Fruit fly (Drosophila melanogaster) whole organism, embryonic: ENCODE measurements around the gene Obp99d.

Source experiments
- Antp ChIP-seq: fragments of 200-800 bp; sonication (Bioruptor generic); optimal IDR thresholded peaks from 3 replicates; lab custom pipeline; 2016; ENCODE audit warnings: missing biosample characterization, missing genetic modification characterization
- Asciz ChIP-seq: fragments of 200-800 bp; sonication (Bioruptor generic); optimal IDR thresholded peaks from 2 replicates; lab custom pipeline; 2017; ENCODE audit warnings: missing biosample characterization, mild to moderate bottlenecking, missing genetic modification characterization, missing genetic modification reagents
- Atf6 ChIP-seq: fragments of 200-800 bp; sonication (Bioruptor generic); IDR thresholded peaks from 2 replicates; pipeline ENCODE4 v1.3.6; 2022; ENCODE audit warnings: missing biosample characterization, missing genetic modification characterization
- B-H2 ChIP-seq: fragments of 200-800 bp; sonication (Bioruptor generic); optimal IDR thresholded peaks from 2 replicates; lab custom pipeline; 2018; ENCODE audit warnings: missing biosample characterization, mild to moderate bottlenecking, missing genetic modification characterization
- Bdp1 ChIP-seq: fragments of 200-800 bp; sonication (Bioruptor generic); optimal IDR thresholded peaks from 3 replicates; lab custom pipeline; 2016; ENCODE audit warnings: missing biosample characterization, missing genetic modification characterization
- Blimp-1 ChIP-seq: fragments of 200-800 bp; sonication (Bioruptor generic); optimal IDR thresholded peaks from 3 replicates; lab custom pipeline; 2018; ENCODE audit warnings: missing biosample characterization, missing genetic modification characterization, mild to moderate bottlenecking, moderate library complexity, missing genetic modification reagents
- BtbVII ChIP-seq: fragments of 200-800 bp; sonication (Bioruptor generic); optimal IDR thresholded peaks from 3 replicates; lab custom pipeline; 2017; ENCODE audit warnings: missing biosample characterization, mild to moderate bottlenecking, missing genetic modification characterization
- C15 ChIP-seq: fragments of 200-800 bp; sonication (Bioruptor generic); IDR thresholded peaks from 3 replicates; pipeline ENCODE4 v1.3.6; 2022; ENCODE audit warnings: missing biosample characterization, missing genetic modification characterization
- CG10366 ChIP-seq: fragments of 200-800 bp; sonication (Bioruptor generic); IDR thresholded peaks from 2 replicates; pipeline ENCODE4 v1.3.6; 2022; ENCODE audit warnings: missing biosample characterization, missing genetic modification characterization
- CG11085 ChIP-seq: fragments of 200-800 bp; sonication (Bioruptor generic); IDR thresholded peaks from 2 replicates; pipeline ENCODE4 v1.3.6; 2022; ENCODE audit warnings: missing biosample characterization, missing genetic modification characterization
- CG12219 ChIP-seq: fragments of 200-800 bp; sonication (Bioruptor generic); optimal IDR thresholded peaks from 3 replicates; lab custom pipeline; 2018; ENCODE audit warnings: missing biosample characterization, mild to moderate bottlenecking, missing genetic modification characterization
- CG13424 ChIP-seq: fragments of 200-800 bp; sonication (Bioruptor generic); optimal IDR thresholded peaks from 2 replicates; lab custom pipeline; 2019; ENCODE audit warnings: missing biosample characterization, mild to moderate bottlenecking, missing genetic modification characterization, moderate library complexity
- CG1603 ChIP-seq: fragments of 200-800 bp; sonication (Bioruptor generic); optimal IDR thresholded peaks from 2 replicates; lab custom pipeline; 2019; ENCODE audit warnings: missing biosample characterization, mild to moderate bottlenecking, missing genetic modification characterization, moderate library complexity
- CG17359 ChIP-seq: fragments of 200-800 bp; sonication (Bioruptor generic); optimal IDR thresholded peaks from 3 replicates; lab custom pipeline; 2018; ENCODE audit warnings: missing biosample characterization, mild to moderate bottlenecking, missing genetic modification characterization, moderate library complexity
- CG18262 ChIP-seq: fragments of 200-800 bp; optimal IDR thresholded peaks from 3 replicates; lab custom pipeline; 2019; ENCODE audit warnings: missing biosample characterization, mild to moderate bottlenecking, missing genetic modification characterization, moderate library complexity
- CG3407 ChIP-seq: fragments of 200-800 bp; sonication (Bioruptor generic); optimal IDR thresholded peaks from 2 replicates; lab custom pipeline; 2018; ENCODE audit warnings: missing biosample characterization, mild to moderate bottlenecking, missing genetic modification characterization
- CG3838 ChIP-seq: fragments of 200-800 bp; sonication (Bioruptor generic); optimal IDR thresholded peaks from 3 replicates; lab custom pipeline; 2016; ENCODE audit warnings: missing biosample characterization, missing genetic modification characterization
- CG3995 ChIP-seq: fragments of 200-800 bp; sonication (Bioruptor generic); optimal IDR thresholded peaks from 3 replicates; lab custom pipeline; 2016; ENCODE audit warnings: missing biosample characterization, missing genetic modification characterization
- CG7357 ChIP-seq: fragments of 200-800 bp; sonication (Bioruptor generic); IDR thresholded peaks from 3 replicates; pipeline ENCODE4 v1.3.6; 2022; ENCODE audit warnings: missing biosample characterization, missing genetic modification characterization
- CG8290 ChIP-seq, 3 experiments: fragments of 200-800 bp; sonication (Bioruptor generic); optimal IDR thresholded peaks; 2 replicates each; lab custom pipeline; 2016 to 2019; ENCODE audit warnings: missing biosample characterization in 3 of 3, missing genetic modification characterization in 3 of 3, mild to moderate bottlenecking in 2 of 3, moderate library complexity in 1 of 3
- CG9727 ChIP-seq: fragments of 200-800 bp; sonication (Bioruptor generic); optimal IDR thresholded peaks from 3 replicates; lab custom pipeline; 2017; ENCODE audit warnings: missing biosample characterization, mild to moderate bottlenecking, missing genetic modification characterization
- Doc3 ChIP-seq: fragments of 200-800 bp; sonication (Bioruptor generic); IDR thresholded peaks from 3 replicates; pipeline ENCODE4 v1.3.6; 2022; ENCODE audit warnings: missing biosample characterization, missing genetic modification characterization; ENCODE audit not compliant: partially characterized antibody
- Fer3 ChIP-seq: fragments of 200-800 bp; sonication (Bioruptor generic); optimal IDR thresholded peaks from 2 replicates; lab custom pipeline; 2018; ENCODE audit warnings: missing biosample characterization, mild to moderate bottlenecking, missing genetic modification characterization, moderate library complexity
- Gug ChIP-seq: fragments of 200-800 bp; sonication (Bioruptor generic); IDR thresholded peaks from 4 replicates; pipeline ENCODE4 v1.3.6; 2022; ENCODE audit warnings: missing biosample characterization, missing genetic modification characterization
- Hr51 ChIP-seq, 2 experiments: fragments of 200-800 bp; sonication (Bioruptor generic); optimal IDR thresholded peaks; 2 replicates in 1 of 2; 3 replicates in 1 of 2; lab custom pipeline; 2016 to 2018; ENCODE audit warnings: missing biosample characterization in 2 of 2, missing genetic modification characterization in 2 of 2, mild to moderate bottlenecking in 1 of 2, moderate library complexity in 1 of 2
- Hr78 ChIP-seq, 2 experiments: fragments of 200-800 bp in 1 of 2; fragments of >200 bp in 1 of 2; sonication (Bioruptor generic) in 1 of 2; optimal IDR thresholded peaks; 2 replicates each; lab custom pipeline; 2017 to 2019; ENCODE audit warnings: missing biosample characterization in 2 of 2, missing genetic modification characterization in 2 of 2, mild to moderate bottlenecking in 1 of 2, moderate library complexity in 1 of 2
- Kr ChIP-seq: fragments of 200-800 bp; sonication (Bioruptor generic); optimal IDR thresholded peaks from 2 replicates; lab custom pipeline; 2017; ENCODE audit warnings: missing biosample characterization, mild to moderate bottlenecking, missing genetic modification characterization
- NC2α ChIP-seq: fragments of 200-800 bp; sonication (Bioruptor generic); optimal IDR thresholded peaks from 2 replicates; lab custom pipeline; 2016; ENCODE audit warnings: missing biosample characterization, missing genetic modification characterization
- Side ChIP-seq: fragments of 200-800 bp; sonication (Bioruptor generic); optimal IDR thresholded peaks from 2 replicates; lab custom pipeline; 2016; ENCODE audit warnings: missing biosample characterization, missing genetic modification characterization
- Spps ChIP-seq: fragments of 200-800 bp; sonication (Bioruptor generic); optimal IDR thresholded peaks from 2 replicates; lab custom pipeline; 2018; ENCODE audit warnings: missing biosample characterization, mild to moderate bottlenecking, missing genetic modification characterization
- Sry-δ ChIP-seq: fragments of 200-800 bp; sonication (Bioruptor generic); optimal IDR thresholded peaks from 2 replicates; lab custom pipeline; 2016; ENCODE audit warnings: missing biosample characterization, missing genetic modification characterization
- Taf1 ChIP-seq: fragments of 200-800 bp; sonication (Bioruptor generic); IDR thresholded peaks from 2 replicates; pipeline ENCODE4 v1.3.6; 2022; ENCODE audit warnings: missing biosample characterization, missing genetic modification characterization
- ash1 ChIP-seq: fragments of 200-800 bp; sonication (Bioruptor generic); optimal IDR thresholded peaks from 2 replicates; lab custom pipeline; 2018; ENCODE audit warnings: missing biosample characterization, mild to moderate bottlenecking, missing genetic modification characterization
- bab2 ChIP-seq: fragments of 200-800 bp; sonication (Bioruptor generic); optimal IDR thresholded peaks from 2 replicates; lab custom pipeline; 2016; ENCODE audit warnings: missing biosample characterization, missing genetic modification characterization
- bbx ChIP-seq: fragments of 200-800 bp; sonication (Bioruptor generic); IDR thresholded peaks from 2 replicates; pipeline ENCODE4 v1.3.6; 2022; ENCODE audit warnings: missing biosample characterization, missing genetic modification characterization; ENCODE audit not compliant: partially characterized antibody
- bigmax ChIP-seq: fragments of 200-800 bp; sonication (Bioruptor generic); optimal IDR thresholded peaks from 2 replicates; lab custom pipeline; 2018; ENCODE audit warnings: missing biosample characterization, mild to moderate bottlenecking, missing genetic modification characterization
- cato ChIP-seq: fragments of 200-800 bp; sonication (Bioruptor generic); optimal IDR thresholded peaks from 2 replicates; lab custom pipeline; 2016; ENCODE audit warnings: missing biosample characterization, missing genetic modification characterization, borderline replicate concordance
- ci ChIP-seq: fragments of 200-800 bp; sonication (Bioruptor generic); IDR thresholded peaks from 3 replicates; pipeline ENCODE4 v1.3.6; 2022; ENCODE audit warnings: missing biosample characterization, missing genetic modification characterization
- cwo ChIP-seq: fragments of 200-800 bp; sonication (Bioruptor generic); optimal IDR thresholded peaks from 3 replicates; lab custom pipeline; 2017; ENCODE audit warnings: missing biosample characterization, missing genetic modification characterization, mild to moderate bottlenecking, moderate library complexity, missing genetic modification reagents
- dimm ChIP-seq: fragments of 200-800 bp; sonication (Bioruptor generic); IDR thresholded peaks from 2 replicates; pipeline ENCODE4 v1.3.6; 2022; ENCODE audit warnings: missing biosample characterization, missing genetic modification characterization
- lilli ChIP-seq: fragments of 200-800 bp; sonication (Bioruptor generic); optimal IDR thresholded peaks from 3 replicates; lab custom pipeline; 2016; ENCODE audit warnings: missing biosample characterization, missing genetic modification characterization
- lmd ChIP-seq: fragments of 200-800 bp; sonication (Bioruptor generic); IDR thresholded peaks from 2 replicates; pipeline ENCODE4 v1.3.6; 2022; ENCODE audit warnings: missing biosample characterization, missing genetic modification characterization
- nmo ChIP-seq: fragments of 200-800 bp; sonication (Bioruptor generic); optimal IDR thresholded peaks from 2 replicates; lab custom pipeline; 2018; ENCODE audit warnings: missing biosample characterization, mild to moderate bottlenecking, missing genetic modification characterization, moderate library complexity
- pho ChIP-seq: fragments of 200-800 bp; sonication (Bioruptor generic); optimal IDR thresholded peaks from 2 replicates; lab custom pipeline; 2016; ENCODE audit warnings: missing biosample characterization, missing genetic modification characterization
- phol ChIP-seq: fragments of 200-800 bp; sonication (Bioruptor generic); optimal IDR thresholded peaks from 3 replicates; lab custom pipeline; 2018; ENCODE audit warnings: missing biosample characterization, mild to moderate bottlenecking, missing genetic modification characterization, moderate library complexity
- repo ChIP-seq: fragments of 200-800 bp; sonication (Bioruptor generic); optimal IDR thresholded peaks from 2 replicates; lab custom pipeline; 2016; ENCODE audit warnings: missing biosample characterization, missing genetic modification characterization
- tap ChIP-seq: fragments of 200-800 bp; optimal IDR thresholded peaks from 3 replicates; lab custom pipeline; 2019; ENCODE audit warnings: missing biosample characterization, mild to moderate bottlenecking, missing genetic modification characterization, moderate library complexity
- usp ChIP-seq: fragments of >200 bp; optimal IDR thresholded peaks from 2 replicates; lab custom pipeline; 2017; ENCODE audit warnings: missing biosample characterization, missing genetic modification characterization
- wdn ChIP-seq: fragments of 200-800 bp; sonication (Bioruptor generic); IDR thresholded peaks from 2 replicates; pipeline ENCODE4 v1.3.6; 2022; ENCODE audit warnings: missing biosample characterization, missing genetic modification characterization
- zfh2 ChIP-seq: fragments of 200-800 bp; sonication (Bioruptor generic); optimal IDR thresholded peaks from 2 replicates; lab custom pipeline; 2016; ENCODE audit warnings: missing biosample characterization, missing genetic modification characterization

Obp99d gene

dm6 chr3R:29717519-29717918, 3.2 kb downstream of the Obp99d start:
- TF ChIP-seq dimm (GFP tag; lab: Robert Waterston, UW) = no peak
- TF ChIP-seq cato = no peak
- TF ChIP-seq CG18262 (tag; lab: Kevin White, UChicago) = peak; percentile 5
- TF ChIP-seq repo (GFP tag; lab: Kevin White, UChicago) = no peak
- TF ChIP-seq CG3838 (GFP tag; lab: Kevin White, UChicago) = no peak
- peak; percentile 3 for TF ChIP-seq Fer3
- TF ChIP-seq Side (GFP tag; lab: Kevin White, UChicago) = no peak
- TF ChIP-seq Sry-δ = no peak
- no peak for TF ChIP-seq wdn (GFP tag; lab: Robert Waterston, UW)
- no peak for TF ChIP-seq CG8290 (GFP tag; optimal IDR thresholded peaks at IDR 0.05; lab: Kevin White, UChicago)
- no peak for TF ChIP-seq CG8290 (tag; optimal IDR thresholded peaks at IDR 0.05; lab: Kevin White, UChicago)
- TF ChIP-seq Antp (GFP tag; lab: Kevin White, UChicago) = peak; percentile 13
- peak; percentile 22 for TF ChIP-seq tap (tag; lab: Kevin White, UChicago)
- no peak for TF ChIP-seq CG3407 (GFP tag; lab: Kevin White, UChicago)
- TF ChIP-seq bigmax (GFP tag; lab: Kevin White, UChicago) = no peak
- TF ChIP-seq cwo (GFP tag; lab: Kevin White, UChicago) = peak; percentile 24
- peak; percentile 50 for TF ChIP-seq phol (tag; lab: Kevin White, UChicago)
- peak; percentile 22 for TF ChIP-seq CG13424 (tag; lab: Kevin White, UChicago)
- peak; percentile 75 for TF ChIP-seq ci
- peak; percentile 33; the same call in 1 of the 2 replicates for TF ChIP-seq CG10366 (GFP tag; lab: Robert Waterston, UW)
- no peak for TF ChIP-seq CG12219
- TF ChIP-seq Kr (GFP tag; lab: Kevin White, UChicago) = no peak
- no peak for TF ChIP-seq Asciz (GFP tag; lab: Kevin White, UChicago)
- TF ChIP-seq Atf6 (GFP tag; lab: Robert Waterston, UW) = no peak
- no peak for TF ChIP-seq Bdp1
- TF ChIP-seq Blimp-1 (GFP tag; lab: Kevin White, UChicago) = peak; percentile 43
- no peak for TF ChIP-seq C15 (GFP tag; lab: Robert Waterston, UW)
- TF ChIP-seq CG7357 (GFP tag; lab: Robert Waterston, UW) = 0 out of 3 replicates have a peak, but pooled peaks have one; percentile 17
- no peak for TF ChIP-seq usp (GFP tag; lab: Kevin White, UChicago)
- peak; percentile 55 for TF ChIP-seq CG17359 (tag; lab: Kevin White, UChicago)
- TF ChIP-seq lilli (GFP tag; lab: Kevin White, UChicago) = no peak
- no peak for TF ChIP-seq Gug (GFP tag; lab: Robert Waterston, UW)
- no peak for TF ChIP-seq Taf1
- no peak for TF ChIP-seq zfh2 (GFP tag; lab: Kevin White, UChicago)
- TF ChIP-seq B-H2 = no peak
- peak in 1 of 2 experiments; percentile 36 for TF ChIP-seq Hr51 (GFP tag; optimal IDR thresholded peaks at IDR 0.05; lab: Kevin White, UChicago)
- peak; percentile 31 for TF ChIP-seq bab2 (GFP tag; lab: Kevin White, UChicago)
- TF ChIP-seq lmd (GFP tag; lab: Robert Waterston, UW) = peak; percentile 38; the same call in 1 of the 2 replicates
- TF ChIP-seq CG1603 (tag; lab: Kevin White, UChicago) = peak; percentile 59
- TF ChIP-seq CG11085 = no peak
- peak in 1 of 2 experiments; percentile 31 for TF ChIP-seq Hr78 (GFP tag; optimal IDR thresholded peaks at IDR 0.05; lab: Kevin White, UChicago)
- no peak for TF ChIP-seq NC2α (GFP tag; lab: Kevin White, UChicago)
- no peak for TF ChIP-seq ash1 (GFP tag; lab: Kevin White, UChicago)
- no peak for TF ChIP-seq CG9727 (GFP tag; lab: Kevin White, UChicago)
- no peak for TF ChIP-seq Spps (tag; lab: Kevin White, UChicago)
- no peak for TF ChIP-seq Doc3 (GFP tag; lab: Robert Waterston, UW)
- TF ChIP-seq bbx = no peak
- TF ChIP-seq nmo (GFP tag; lab: Kevin White, UChicago) = peak; percentile 25
- peak; percentile 4 for TF ChIP-seq CG3995 (GFP tag; lab: Kevin White, UChicago)
- TF ChIP-seq BtbVII (GFP tag; lab: Kevin White, UChicago) = no peak
- TF ChIP-seq pho = no peak
